Worm (Caenorhabditis elegans): Measurements from ENCODE around the gene pho-12.

ce11 chrII:5022381-5022855 lies 38.2 kb downstream of the pho-12 start, which contains the start of the genes nsy-1 and F59A6.13:
- no peak for TF ChIP-seq ama-1 (optimal IDR thresholded peaks at IDR 0.05)
- TF ChIP-seq pes-1 (GFP tag; IDR thresholded peaks at IDR 0.05), result no peak
- TF ChIP-seq hnd-1 (tag; optimal IDR thresholded peaks at IDR 0.05), result no peak
- no peak for TF ChIP-seq scrt-1 (GFP tag; IDR thresholded peaks at IDR 0.05)
- TF ChIP-seq ceh-13 (GFP tag; optimal IDR thresholded peaks at IDR 0.05), result no peak
- TF ChIP-seq tra-4 (tag; optimal IDR thresholded peaks at IDR 0.05), result no peak

Data from whole organism, early embryonic.